Worm (Caenorhabditis elegans): ENCODE data around the gene ifta-1.
A peak's percentile ranks its signal among the peaks of the same experiment; 100 is the strongest.

The ifta-1 gene

ce11 chrX:5519567-5519966 is 33.0 kb downstream of the ifta-1 start:
- no peak for TF ChIP-seq tbx-11 (GFP tag; IDR thresholded peaks at IDR 0.05)
- no peak for TF ChIP-seq hmbx-1 (tag; optimal IDR thresholded peaks at IDR 0.05)
- TF ChIP-seq scrt-1 (GFP tag; IDR thresholded peaks at IDR 0.05) = no peak
- TF ChIP-seq F13C5.2 (tag; optimal IDR thresholded peaks at IDR 0.05) = no peak
- no peak for TF ChIP-seq tbx-37 (GFP tag; conservative IDR thresholded peaks at IDR 0.05)
- no peak for TF ChIP-seq sea-1 (GFP tag; conservative IDR thresholded peaks at IDR 0.05)
- TF ChIP-seq aly-1 (tag; optimal IDR thresholded peaks at IDR 0.05) = no peak
- no peak for TF ChIP-seq ceh-13 (GFP tag; optimal IDR thresholded peaks at IDR 0.05)

DNA sequence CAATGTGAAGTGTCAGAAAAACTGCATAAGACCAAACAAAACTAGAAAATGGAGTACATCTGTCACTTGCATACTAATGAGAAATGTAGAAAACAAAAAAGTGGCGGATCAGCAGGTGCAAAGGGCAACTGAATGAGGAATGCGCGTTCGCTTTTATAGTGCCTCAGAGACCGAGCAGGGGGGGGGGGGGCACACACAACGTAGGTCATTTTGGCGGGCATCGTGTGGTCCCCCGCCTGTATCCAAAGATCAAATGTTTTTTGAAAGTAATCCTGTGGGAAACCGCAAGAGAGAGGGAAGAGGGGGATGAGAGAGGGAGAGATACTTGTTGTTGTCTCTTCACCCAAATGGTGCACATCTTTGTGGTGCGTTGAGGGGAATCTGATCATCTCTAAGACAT is 34.2 kb downstream of the ifta-1 start:
- TF ChIP-seq aly-1 (tag; optimal IDR thresholded peaks at IDR 0.05) (peak; percentile 30), pes-1 (GFP tag; IDR thresholded peaks at IDR 0.05) (0 out of 2 replicates have a peak, but pooled peaks have one; percentile 22), scrt-1 (GFP tag; IDR thresholded peaks at IDR 0.05) (no peak), hmg-4 (GFP tag; optimal IDR thresholded peaks at IDR 0.05) (peak; percentile 82), ama-1 (optimal IDR thresholded peaks at IDR 0.05) (no peak), sea-1 (GFP tag; conservative IDR thresholded peaks at IDR 0.05) (peak; percentile 65; the same call in 1 of the 2 replicates), tbx-11 (GFP tag; IDR thresholded peaks at IDR 0.05) (0 out of 2 replicates have a peak, but pooled peaks have one; percentile 11)

DNA sequence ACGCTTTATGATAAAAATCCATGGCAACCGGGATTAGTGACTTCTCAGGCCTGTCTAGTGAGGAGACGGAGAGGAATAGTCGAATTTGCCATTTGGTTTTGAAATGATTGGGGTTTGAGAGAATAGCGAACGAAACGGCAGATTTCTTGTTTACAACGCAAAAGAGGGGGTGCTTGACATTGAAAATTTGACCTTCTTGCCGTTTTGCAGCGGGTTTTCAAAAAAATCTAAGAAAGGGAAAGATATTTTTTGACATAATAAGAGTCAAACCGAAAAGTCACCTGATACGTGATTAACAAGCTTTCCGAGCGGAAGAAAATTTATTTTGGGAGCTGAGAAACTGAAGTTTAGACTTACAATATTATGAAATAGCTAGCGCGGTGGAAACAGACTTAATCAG is 34.7 kb downstream of the ifta-1 start:
- TF ChIP-seq ceh-36 (tag; optimal IDR thresholded peaks at IDR 0.05) (no peak), B0310.2 (tag; optimal IDR thresholded peaks at IDR 0.05) (no peak), F13C5.2 (tag; optimal IDR thresholded peaks at IDR 0.05) (no peak)

DNA sequence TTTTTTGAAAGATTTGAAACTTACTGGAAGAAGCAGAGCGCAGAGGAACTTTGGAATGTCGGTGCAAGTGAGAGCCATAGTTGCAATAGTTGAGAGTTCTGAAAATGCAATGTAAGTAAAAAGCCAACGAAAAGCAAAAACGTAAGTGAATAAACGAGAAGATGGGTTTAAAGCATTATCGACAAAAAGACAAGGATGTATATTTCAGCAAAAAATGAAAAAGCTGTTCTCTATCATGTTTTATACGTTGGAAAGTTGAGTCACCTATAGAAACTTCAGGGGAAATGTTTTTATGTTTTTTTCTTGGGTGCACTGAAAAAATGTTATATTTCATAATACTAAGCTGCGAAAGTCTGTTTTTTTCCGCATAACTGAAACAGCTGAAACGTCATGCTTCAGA is 35.5 kb downstream of the ifta-1 start, which contains the start of gene T23F2.5:
Gene T23F2.5, minus strand, starts transcription at position 101 of the 400 bp plus-strand sequence.
- TF ChIP-seq ceh-13 (GFP tag; optimal IDR thresholded peaks at IDR 0.05) (no peak), tra-4 (tag; optimal IDR thresholded peaks at IDR 0.05) (no peak), flt-1 (GFP tag; IDR thresholded peaks at IDR 0.05) (no peak), F13C5.2 (tag; optimal IDR thresholded peaks at IDR 0.05) (no peak), aly-1 (tag; optimal IDR thresholded peaks at IDR 0.05) (no peak), sea-1 (GFP tag; conservative IDR thresholded peaks at IDR 0.05) (no peak), pes-1 (GFP tag; IDR thresholded peaks at IDR 0.05) (no peak), hmg-4 (GFP tag; optimal IDR thresholded peaks at IDR 0.05) (no peak), ama-1 (optimal IDR thresholded peaks at IDR 0.05) (no peak), ceh-36 (tag; optimal IDR thresholded peaks at IDR 0.05) (no peak)

DNA sequence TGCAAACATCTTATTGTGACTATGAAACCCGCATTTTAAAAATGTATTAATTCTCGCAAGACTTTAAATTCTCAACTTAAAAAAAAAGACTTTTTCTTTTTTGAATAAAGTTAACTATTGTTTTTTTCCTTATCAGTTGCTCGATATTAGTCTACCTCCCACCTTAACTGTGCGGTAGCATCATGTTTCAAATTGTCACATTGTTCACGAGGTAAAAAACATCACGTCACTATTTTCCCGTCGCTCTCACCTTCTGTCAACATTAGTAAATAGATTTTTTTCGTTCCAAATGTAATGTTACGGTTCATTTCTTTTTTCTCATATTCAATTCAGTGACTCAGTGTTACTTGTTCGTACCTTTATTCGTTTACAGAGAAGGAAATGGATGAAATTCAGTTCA is 36.2 kb downstream of the ifta-1 start:
- TF ChIP-seq ets-7 (tag; optimal IDR thresholded peaks at IDR 0.05) (no peak), hmg-4 (GFP tag; optimal IDR thresholded peaks at IDR 0.05) (no peak), ama-1 (optimal IDR thresholded peaks at IDR 0.05) (no peak), sea-1 (GFP tag; conservative IDR thresholded peaks at IDR 0.05) (no peak), flt-1 (GFP tag; IDR thresholded peaks at IDR 0.05) (no peak), aly-1 (tag; optimal IDR thresholded peaks at IDR 0.05) (no peak), tbx-37 (GFP tag; conservative IDR thresholded peaks at IDR 0.05) (no peak), B0310.2 (tag; optimal IDR thresholded peaks at IDR 0.05) (no peak), hmbx-1 (tag; optimal IDR thresholded peaks at IDR 0.05) (no peak), pes-1 (GFP tag; IDR thresholded peaks at IDR 0.05) (no peak)

DNA sequence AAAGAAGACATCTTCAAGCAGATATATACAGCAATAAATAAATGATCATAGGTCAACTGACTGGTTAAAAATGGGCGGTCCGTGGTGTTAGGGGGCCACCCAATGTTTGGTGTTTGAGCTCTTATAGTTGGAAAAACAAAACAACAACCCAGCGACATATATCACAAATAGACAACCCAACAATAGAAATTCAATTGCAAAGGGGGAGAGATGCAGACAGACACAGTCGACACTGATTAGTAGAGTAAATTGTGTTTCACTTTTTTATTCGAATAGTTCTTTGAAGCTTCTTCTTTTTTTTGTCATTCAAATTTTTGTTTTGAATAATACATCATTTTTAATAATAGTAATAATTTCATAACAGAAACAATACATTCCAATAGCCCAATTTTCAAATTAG is 37.1 kb downstream of the ifta-1 start:
- TF ChIP-seq hmbx-1 (tag; optimal IDR thresholded peaks at IDR 0.05) (no peak), pes-1 (GFP tag; IDR thresholded peaks at IDR 0.05) (no peak), sea-1 (GFP tag; conservative IDR thresholded peaks at IDR 0.05) (no peak), ets-7 (tag; optimal IDR thresholded peaks at IDR 0.05) (no peak), F13C5.2 (tag; optimal IDR thresholded peaks at IDR 0.05) (no peak), ama-1 (optimal IDR thresholded peaks at IDR 0.05) (no peak), aly-1 (tag; optimal IDR thresholded peaks at IDR 0.05) (no peak), hmg-4 (GFP tag; optimal IDR thresholded peaks at IDR 0.05) (no peak), tbx-11 (GFP tag; IDR thresholded peaks at IDR 0.05) (no peak), tbx-37 (GFP tag; conservative IDR thresholded peaks at IDR 0.05) (no peak), ceh-13 (GFP tag; optimal IDR thresholded peaks at IDR 0.05) (no peak), hnd-1 (tag; optimal IDR thresholded peaks at IDR 0.05) (no peak), scrt-1 (GFP tag; IDR thresholded peaks at IDR 0.05) (no peak), flt-1 (GFP tag; IDR thresholded peaks at IDR 0.05) (no peak), ceh-36 (tag; optimal IDR thresholded peaks at IDR 0.05) (no peak), B0310.2 (tag; optimal IDR thresholded peaks at IDR 0.05) (no peak), tra-4 (tag; optimal IDR thresholded peaks at IDR 0.05) (no peak)

ce11 chrX:5514984-5515383 is 37.6 kb downstream of the ifta-1 start, which contains the start of gene T23F2.4:
Gene T23F2.4 (minus strand): TSS chrX:5515084.
- TF ChIP-seq tra-4 (tag; optimal IDR thresholded peaks at IDR 0.05) = no peak
- TF ChIP-seq tbx-11 (GFP tag; IDR thresholded peaks at IDR 0.05) = no peak
- no peak for TF ChIP-seq flt-1 (GFP tag; IDR thresholded peaks at IDR 0.05)
- no peak for TF ChIP-seq ets-7 (tag; optimal IDR thresholded peaks at IDR 0.05)

DNA sequence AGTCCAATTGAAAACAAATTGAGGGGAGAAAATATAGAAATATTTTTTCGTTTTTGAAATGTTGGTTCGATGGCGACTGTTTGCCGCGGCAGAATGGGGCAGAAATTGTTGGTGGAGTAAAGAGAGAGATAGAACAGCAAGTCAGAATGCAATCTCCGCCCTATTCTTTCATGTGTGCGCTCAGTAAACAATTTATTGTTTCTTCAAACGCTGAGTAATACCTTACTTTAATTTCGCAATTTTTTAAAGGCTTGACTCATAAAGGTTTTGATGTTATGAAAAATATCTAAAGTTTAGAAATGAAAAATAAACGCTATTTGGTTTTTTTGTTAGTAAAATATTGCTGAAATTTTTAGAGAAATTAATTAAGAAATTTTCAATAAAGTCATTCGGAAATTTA is 38.2 kb downstream of the ifta-1 start:
- TF ChIP-seq tra-4 (tag; optimal IDR thresholded peaks at IDR 0.05) (no peak), ceh-13 (GFP tag; optimal IDR thresholded peaks at IDR 0.05) (no peak), ets-7 (tag; optimal IDR thresholded peaks at IDR 0.05) (no peak), aly-1 (tag; optimal IDR thresholded peaks at IDR 0.05) (no peak), scrt-1 (GFP tag; IDR thresholded peaks at IDR 0.05) (no peak), tbx-11 (GFP tag; IDR thresholded peaks at IDR 0.05) (no peak), ama-1 (optimal IDR thresholded peaks at IDR 0.05) (no peak), F13C5.2 (tag; optimal IDR thresholded peaks at IDR 0.05) (no peak), hnd-1 (tag; optimal IDR thresholded peaks at IDR 0.05) (no peak), hmbx-1 (tag; optimal IDR thresholded peaks at IDR 0.05) (no peak), pes-1 (GFP tag; IDR thresholded peaks at IDR 0.05) (no peak), sea-1 (GFP tag; conservative IDR thresholded peaks at IDR 0.05) (no peak), flt-1 (GFP tag; IDR thresholded peaks at IDR 0.05) (no peak), ceh-36 (tag; optimal IDR thresholded peaks at IDR 0.05) (no peak), hmg-4 (GFP tag; optimal IDR thresholded peaks at IDR 0.05) (no peak), tbx-37 (GFP tag; conservative IDR thresholded peaks at IDR 0.05) (no peak), B0310.2 (tag; optimal IDR thresholded peaks at IDR 0.05) (no peak)
